Worm (Caenorhabditis elegans) whole organism, L1 larva: ENCODE data around the gene T08G5.15.
A peak's percentile ranks its signal among the peaks of the same experiment; 100 is the strongest.

ENCODE experiments used
- Y116A8C.19 ChIP-seq: sonication (generic microtip); optimal IDR thresholded peaks from 2 replicates; lab custom pipeline; 2016; ENCODE audit warnings: missing compliant biosample characterization, missing genetic modification characterization, borderline replicate concordance
- aha-1 ChIP-seq: fragments of 150-350 bp; optimal IDR thresholded peaks from 2 replicates; lab custom pipeline; 2014; ENCODE audit warnings: missing biosample characterization, missing genetic modification characterization
- alr-1 ChIP-seq: fragments of 200-800 bp; sonication (Bioruptor generic); optimal IDR thresholded peaks from 2 replicates; lab custom pipeline; 2018; ENCODE audit warnings: borderline replicate concordance, mild to moderate bottlenecking, missing genetic modification characterization, missing compliant biosample characterization
- ama-1 ChIP-seq: fragments of 150-350 bp; optimal IDR thresholded peaks from 2 replicates; lab custom pipeline; 2014
- blmp-1 ChIP-seq: fragments of 150-350 bp; optimal IDR thresholded peaks from 2 replicates; lab custom pipeline; 2014; ENCODE audit warnings: missing biosample characterization, missing genetic modification characterization
- ces-1 ChIP-seq: fragments of 150-350 bp; optimal IDR thresholded peaks from 2 replicates; lab custom pipeline; 2014; ENCODE audit warnings: missing biosample characterization, missing genetic modification reagents, missing genetic modification characterization
- dpl-1 ChIP-seq, 3 experiments: fragments of 150-350 bp in 2 of 3; sonication (generic microtip) in 1 of 3; optimal IDR thresholded peaks; 2 replicates each; lab custom pipeline; 2014 to 2017; ENCODE audit warnings: missing biosample characterization in 3 of 3, missing genetic modification characterization in 3 of 3, missing genetic modification reagents in 3 of 3
- dsc-1 ChIP-seq: sonication (generic microtip); optimal IDR thresholded peaks from 2 replicates; lab custom pipeline; 2016; ENCODE audit warnings: mild to moderate bottlenecking, missing genetic modification characterization, missing compliant biosample characterization
- efl-1 ChIP-seq, 4 experiments: fragments of 150-350 bp; optimal IDR thresholded peaks in 3 of 4; peaks in 1 of 4; 1 replicate in 1 of 4; 2 replicates in 3 of 4; lab custom pipeline; 2014; ENCODE audit warnings: missing biosample characterization in 2 of 4, missing genetic modification characterization in 2 of 4, missing genetic modification reagents in 2 of 4
- elt-2 ChIP-seq: sonication (generic microtip); optimal IDR thresholded peaks from 2 replicates; lab custom pipeline; 2016; ENCODE audit warnings: missing genetic modification characterization, mild to moderate bottlenecking, inconsistent platforms, missing compliant biosample characterization, missing genetic modification reagents
- ets-5 ChIP-seq: fragments of 200-800 bp; sonication (Bioruptor generic); IDR thresholded peaks from 2 replicates; pipeline ENCODE4 v1.3.6; 2022; ENCODE audit warnings: missing genetic modification characterization, missing compliant biosample characterization
- fkh-4 ChIP-seq: sonication (generic microtip); optimal IDR thresholded peaks from 2 replicates; lab custom pipeline; 2016; ENCODE audit warnings: missing compliant biosample characterization, missing genetic modification characterization, borderline replicate concordance
- fkh-8 ChIP-seq: sonication (generic microtip); optimal IDR thresholded peaks from 2 replicates; lab custom pipeline; 2016; ENCODE audit warnings: mild to moderate bottlenecking, missing genetic modification characterization, missing compliant biosample characterization
- grh-1 ChIP-seq: fragments of 200-800 bp; sonication (Bioruptor generic); IDR thresholded peaks from 2 replicates; pipeline ENCODE4 v1.3.6; 2022; ENCODE audit warnings: missing genetic modification reagents, missing genetic modification characterization, missing compliant biosample characterization
- hlh-17 ChIP-seq: fragments of 200-800 bp; sonication (Bioruptor generic); optimal IDR thresholded peaks from 2 replicates; lab custom pipeline; 2018; ENCODE audit warnings: missing genetic modification characterization, mild to moderate bottlenecking, missing compliant biosample characterization, moderate library complexity, borderline replicate concordance
- lin-13 ChIP-seq: fragments of 150-350 bp; optimal IDR thresholded peaks from 2 replicates; lab custom pipeline; 2014; ENCODE audit warnings: missing biosample characterization, missing genetic modification reagents, missing genetic modification characterization
- lin-15B ChIP-seq: fragments of 150-350 bp; sonication (generic microtip); optimal IDR thresholded peaks from 3 replicates; lab custom pipeline; 2014; ENCODE audit warnings: missing biosample characterization, missing genetic modification characterization
- lin-35 ChIP-seq, 2 experiments: fragments of 150-350 bp; optimal IDR thresholded peaks; 2 replicates each; lab custom pipeline; 2014; ENCODE audit warnings: missing biosample characterization in 2 of 2, missing genetic modification characterization in 2 of 2, missing genetic modification reagents in 2 of 2
- lsy-2 ChIP-seq, 2 experiments: fragments of 150-350 bp; optimal IDR thresholded peaks; 2 replicates each; lab custom pipeline; 2014; ENCODE audit warnings: missing biosample characterization in 2 of 2, missing genetic modification characterization in 2 of 2
- mab-9 ChIP-seq: fragments of 200-800 bp; sonication (Bioruptor generic); IDR thresholded peaks from 2 replicates; pipeline ENCODE4 v1.3.6; 2022; ENCODE audit warnings: missing genetic modification reagents, missing genetic modification characterization, missing compliant biosample characterization
- mep-1 ChIP-seq: fragments of 150-350 bp; optimal IDR thresholded peaks from 2 replicates; lab custom pipeline; 2014; ENCODE audit warnings: missing biosample characterization, missing genetic modification characterization
- nhr-47 ChIP-seq: sonication (generic microtip); optimal IDR thresholded peaks from 2 replicates; lab custom pipeline; 2016; ENCODE audit warnings: mild to moderate bottlenecking, missing genetic modification characterization, moderate library complexity, missing compliant biosample characterization
- nhr-71 ChIP-seq: sonication (generic microtip); optimal IDR thresholded peaks from 2 replicates; lab custom pipeline; 2016; ENCODE audit warnings: mild to moderate bottlenecking, missing genetic modification characterization, moderate library complexity, missing compliant biosample characterization
- nhr-77 ChIP-seq: fragments of 150-350 bp; optimal IDR thresholded peaks from 2 replicates; lab custom pipeline; 2014; ENCODE audit warnings: missing biosample characterization, missing genetic modification characterization
- nhr-84 ChIP-seq: sonication (generic microtip); optimal IDR thresholded peaks from 2 replicates; lab custom pipeline; 2017; ENCODE audit warnings: missing biosample characterization, missing genetic modification characterization
- nhr-90 ChIP-seq: sonication (generic microtip); optimal IDR thresholded peaks from 2 replicates; lab custom pipeline; 2016; ENCODE audit warnings: mild to moderate bottlenecking, missing genetic modification characterization, missing compliant biosample characterization; ENCODE audit not compliant: poor library complexity
- pag-3 ChIP-seq: sonication (generic microtip); optimal IDR thresholded peaks from 2 replicates; lab custom pipeline; 2017; ENCODE audit warnings: missing genetic modification characterization, mild to moderate bottlenecking, missing compliant biosample characterization, antibody characterized with exemption, borderline replicate concordance; ENCODE audit not compliant: insufficient read depth
- rnt-1 ChIP-seq: sonication (generic microtip); optimal IDR thresholded peaks from 2 replicates; lab custom pipeline; 2016; ENCODE audit warnings: mild to moderate bottlenecking, missing genetic modification characterization, moderate library complexity, missing compliant biosample characterization
- skn-1 ChIP-seq: fragments of 150-350 bp; optimal IDR thresholded peaks from 2 replicates; lab custom pipeline; 2014; ENCODE audit warnings: missing biosample characterization, missing genetic modification characterization
- swsn-7 ChIP-seq: sonication (generic microtip); optimal IDR thresholded peaks from 2 replicates; lab custom pipeline; 2016; ENCODE audit warnings: missing genetic modification characterization, missing compliant biosample characterization
- tbx-2 ChIP-seq: sonication (generic microtip); optimal IDR thresholded peaks from 2 replicates; lab custom pipeline; 2016; ENCODE audit warnings: missing genetic modification characterization, missing compliant biosample characterization
- tlp-1 ChIP-seq: fragments of 150-350 bp; optimal IDR thresholded peaks from 2 replicates; lab custom pipeline; 2014; ENCODE audit warnings: missing biosample characterization, missing genetic modification characterization
- unc-130 ChIP-seq: fragments of 150-350 bp; optimal IDR thresholded peaks from 2 replicates; lab custom pipeline; 2017; ENCODE audit warnings: missing biosample characterization, missing genetic modification characterization, inconsistent platforms
- unc-30 ChIP-seq: sonication (generic microtip); optimal IDR thresholded peaks from 2 replicates; lab custom pipeline; 2017; ENCODE audit warnings: missing biosample characterization, missing genetic modification characterization
- vab-15 ChIP-seq: sonication (generic microtip); optimal IDR thresholded peaks from 2 replicates; lab custom pipeline; 2017; ENCODE audit warnings: missing genotype, mild to moderate bottlenecking, missing genetic modification characterization, missing compliant biosample characterization
- xbp-1 ChIP-seq: sonication (generic microtip); optimal IDR thresholded peaks from 2 replicates; lab custom pipeline; 2016; ENCODE audit warnings: missing genetic modification characterization, missing compliant biosample characterization
- ztf-11 ChIP-seq, 2 experiments: sonication (generic microtip); optimal IDR thresholded peaks; 2 replicates each; lab custom pipeline; 2016 to 2017; ENCODE audit warnings: missing genetic modification characterization in 2 of 2, missing biosample characterization in 1 of 2, missing compliant biosample characterization in 1 of 2
- ztf-4 ChIP-seq: fragments of 150-350 bp; optimal IDR thresholded peaks from 2 replicates; lab custom pipeline; 2014; ENCODE audit warnings: missing biosample characterization, missing genetic modification characterization

Gene T08G5.15

DNA sequence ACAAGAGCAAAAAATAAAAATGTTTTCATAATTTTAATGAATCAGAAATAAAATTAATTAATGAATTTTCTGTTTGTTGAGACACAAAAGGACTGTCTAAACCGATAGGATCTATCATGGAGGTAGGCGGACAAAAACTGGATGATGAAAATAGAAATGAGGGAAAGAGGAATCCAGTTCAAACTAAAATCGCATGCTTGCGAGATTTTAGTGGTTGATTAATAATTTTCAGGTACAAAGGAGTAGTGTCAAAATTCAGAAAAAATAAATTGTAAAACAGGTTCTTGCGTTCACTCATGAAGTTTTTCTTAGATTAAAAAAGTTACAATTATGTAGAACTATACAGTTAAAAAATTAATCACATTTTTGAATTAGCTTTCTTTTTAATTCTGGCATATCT, 4.4 kb upstream of the T08G5.15 start, which contains the start of gene T08G5.3:
T08G5.3 (minus strand) TSS at position 101 of the 400 bp plus-strand sequence.
- TF ChIP-seq lin-13: no peak
- TF ChIP-seq ama-1: no peak
- no peak for TF ChIP-seq fkh-8 (tag; lab: Kevin White, UChicago)
- no peak for TF ChIP-seq tbx-2

- TF ChIP-seq nhr-77 (tag; lab: Kevin White, UChicago) (no peak), mab-9 (no peak), grh-1 (no peak), fkh-4 (tag; lab: Kevin White, UChicago) (no peak), ztf-4 (tag; lab: Kevin White, UChicago) (no peak), unc-30 (tag; lab: Kevin White, UChicago) (no peak), lin-15B (tag; lab: Kevin White, UChicago) (no peak), vab-15 (tag; lab: Kevin White, UChicago) (no peak)
- TF ChIP-seq, all 84 proteins: peak for 0
These were observed 3.2 kb upstream of the T08G5.15 start, which contains the start of gene T08G5.2 for ce11 chrV:14026194-14026593. TSS of gene T08G5.2 (minus strand) at chrV:14026294.

DNA sequence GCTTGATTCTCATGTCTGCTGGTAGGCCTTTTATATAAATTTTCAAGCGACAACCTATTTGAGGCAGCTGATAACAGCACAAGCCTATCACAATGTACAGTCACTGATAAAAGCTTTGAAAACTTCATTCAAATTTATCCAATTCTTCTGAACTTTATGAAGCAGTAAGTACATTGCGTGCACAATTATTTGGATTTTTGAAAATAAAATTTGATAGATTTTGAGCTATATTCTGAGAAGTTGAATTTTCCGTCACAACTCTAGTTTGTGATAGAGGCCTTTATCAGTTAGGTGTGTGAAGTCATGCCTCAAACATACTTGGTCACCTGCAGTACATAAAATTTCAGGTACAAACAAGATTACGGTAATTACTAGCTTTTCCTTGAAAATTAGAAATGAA, 4.3 kb downstream of the T08G5.15 start, which contains the start of the genes mtl-2 and T08G5.1:
mtl-2 (minus strand) TSS at position 34 of the 400 bp plus-strand sequence.
T08G5.1 (plus strand) TSS at position 127 of the 400 bp plus-strand sequence.
- TF ChIP-seq swsn-7 (tag; lab: Kevin White, UChicago): no peak
- TF ChIP-seq elt-2: peak; percentile 61
- no peak for TF ChIP-seq efl-1 (optimal IDR thresholded peaks at IDR 0.05; lab: Kevin White, UChicago)
- TF ChIP-seq efl-1 (GFP tag; optimal IDR thresholded peaks at IDR 0.05 in 1 of 2; lab: Kevin White, UChicago): peak in 1 of 2 experiments; percentile 68

DNA sequence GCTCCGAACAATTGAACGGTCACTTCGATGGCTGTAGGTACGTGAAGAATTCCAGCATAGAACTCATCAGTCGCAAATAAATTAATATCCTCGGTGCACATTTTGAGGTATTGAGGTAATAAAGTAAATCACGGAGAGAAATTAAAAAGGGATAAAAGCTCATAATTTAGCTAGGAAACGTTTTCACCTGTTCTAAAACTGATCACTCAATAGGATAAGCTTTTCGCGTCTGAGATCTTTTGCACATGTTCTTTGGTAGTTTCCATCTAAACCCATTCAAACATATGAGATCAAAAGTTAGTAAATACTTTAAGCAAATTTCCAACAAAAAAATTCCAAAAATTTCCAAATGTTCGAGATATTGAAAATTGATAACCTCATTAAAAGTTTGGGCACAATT, 5.5 kb downstream of the T08G5.15 start, which contains the start of gene srh-308:
srh-308 (minus strand) TSS at position 101 of the 400 bp plus-strand sequence.
- TF ChIP-seq pag-3 (tag; lab: Kevin White, UChicago) (no peak), dpl-1 (GFP tag; optimal IDR thresholded peaks at IDR 0.05; lab: Kevin White, UChicago) (no peak), lin-35 (GFP tag; optimal IDR thresholded peaks at IDR 0.05; lab: Kevin White, UChicago) (no peak), Y116A8C.19 (tag; lab: Kevin White, UChicago) (no peak), grh-1 (no peak), alr-1 (tag; lab: Kevin White, UChicago) (no peak), tlp-1 (tag; lab: Kevin White, UChicago) (no peak), lsy-2 (tag; optimal IDR thresholded peaks at IDR 0.05; lab: Kevin White, UChicago) (no peak), nhr-47 (tag; lab: Kevin White, UChicago) (no peak), ztf-11 (tag; optimal IDR thresholded peaks at IDR 0.05; lab: Kevin White, UChicago) (no peak), nhr-71 (tag; lab: Kevin White, UChicago) (no peak), mep-1 (tag; lab: Kevin White, UChicago) (no peak), elt-2 (no peak), aha-1 (no peak), nhr-84 (tag; lab: Kevin White, UChicago) (no peak), blmp-1 (tag; lab: Kevin White, UChicago) (no peak), xbp-1 (tag; lab: Kevin White, UChicago) (no peak), unc-130 (tag; lab: Kevin White, UChicago) (no peak)
- TF ChIP-seq, all 84 proteins: peak for 0

ce11 chrV:14014395-14014794, 8.6 kb downstream of the T08G5.15 start, which contains the start of gene end-3:
TSS of gene end-3 (plus strand) at chrV:14014695.
- TF ChIP-seq alr-1 (tag; lab: Kevin White, UChicago) (no peak), unc-30 (tag; lab: Kevin White, UChicago) (no peak), ces-1 (GFP tag; lab: Kevin White, UChicago) (no peak), nhr-90 (tag; lab: Kevin White, UChicago) (no peak), lsy-2 (tag; optimal IDR thresholded peaks at IDR 0.05; lab: Kevin White, UChicago) (no peak), skn-1 (no peak), dsc-1 (tag; lab: Kevin White, UChicago) (no peak), rnt-1 (tag; lab: Kevin White, UChicago) (no peak), aha-1 (no peak), nhr-84 (tag; lab: Kevin White, UChicago) (no peak), hlh-17 (GFP tag; lab: Kevin White, UChicago) (no peak), ets-5 (no peak), ztf-4 (tag; lab: Kevin White, UChicago) (no peak), swsn-7 (tag; lab: Kevin White, UChicago) (no peak)
- TF ChIP-seq, all 84 proteins: peak for 0
